Fruit fly (Drosophila melanogaster) whole organism, embryonic: ENCODE data around the gene His3.3B.
A peak's percentile ranks its signal among the peaks of the same experiment; 100 is the strongest.

Experiments used
- Awh ChIP-seq: fragments of 200-800 bp; sonication (Bioruptor generic); IDR thresholded peaks from 2 replicates; pipeline ENCODE4, ENCODE4 v1.3.6; 2022; ENCODE audit warnings: missing biosample characterization, missing genetic modification characterization
- BEAF-32 ChIP-seq: fragments of 200-800 bp; sonication (Bioruptor generic); optimal IDR thresholded peaks from 3 replicates; lab custom pipeline; 2017; ENCODE audit warnings: missing biosample characterization, missing genetic modification characterization, mild to moderate bottlenecking, moderate library complexity, missing genetic modification reagents
- BtbVII ChIP-seq: fragments of 200-800 bp; sonication (Bioruptor generic); optimal IDR thresholded peaks from 3 replicates; lab custom pipeline; 2017; ENCODE audit warnings: missing biosample characterization, mild to moderate bottlenecking, missing genetic modification characterization
- CG10565 ChIP-seq: fragments of 200-800 bp; sonication (Bioruptor generic); optimal IDR thresholded peaks from 3 replicates; lab custom pipeline; 2016; ENCODE audit warnings: missing biosample characterization, mild to moderate bottlenecking, missing genetic modification characterization
- CG11247 ChIP-seq: fragments of 200-800 bp; sonication (Bioruptor generic); IDR thresholded peaks from 2 replicates; pipeline ENCODE4 v1.3.6; 2022; ENCODE audit warnings: missing biosample characterization, missing genetic modification characterization
- CG11398 ChIP-seq: fragments of 200-800 bp; sonication (Bioruptor generic); optimal IDR thresholded peaks from 2 replicates; lab custom pipeline; 2016; ENCODE audit warnings: missing biosample characterization, missing genetic modification characterization
- CG11723 ChIP-seq: fragments of 200-800 bp; sonication (Bioruptor generic); optimal IDR thresholded peaks from 2 replicates; lab custom pipeline; 2017; ENCODE audit warnings: missing biosample characterization, mild to moderate bottlenecking, missing genetic modification characterization
- CG17186 ChIP-seq: fragments of 200-800 bp; sonication (Bioruptor generic); optimal IDR thresholded peaks from 3 replicates; lab custom pipeline; 2017; ENCODE audit warnings: missing biosample characterization, missing genetic modification reagents, missing genetic modification characterization
- CG3995 ChIP-seq: fragments of 200-800 bp; sonication (Bioruptor generic); optimal IDR thresholded peaks from 3 replicates; lab custom pipeline; 2016; ENCODE audit warnings: missing biosample characterization, missing genetic modification characterization
- CG4617 ChIP-seq: fragments of 200-800 bp; sonication (Bioruptor generic); optimal IDR thresholded peaks from 3 replicates; lab custom pipeline; 2016; ENCODE audit warnings: missing biosample characterization, missing genetic modification characterization, borderline replicate concordance
- CG5245 ChIP-seq: fragments of 200-800 bp; sonication (Bioruptor generic); optimal IDR thresholded peaks from 3 replicates; lab custom pipeline; 2016; ENCODE audit warnings: missing biosample characterization, missing genetic modification characterization
- CG7271 ChIP-seq: fragments of 200-800 bp; sonication (Bioruptor generic); optimal IDR thresholded peaks from 2 replicates; lab custom pipeline; 2018; ENCODE audit warnings: missing biosample characterization, mild to moderate bottlenecking, missing genetic modification characterization, moderate library complexity
- CG9437 ChIP-seq: fragments of 200-800 bp; sonication (Bioruptor generic); optimal IDR thresholded peaks from 2 replicates; lab custom pipeline; 2018; ENCODE audit warnings: missing biosample characterization, mild to moderate bottlenecking, missing genetic modification characterization
- Camta ChIP-seq: fragments of 200-800 bp; sonication (Bioruptor generic); optimal IDR thresholded peaks from 2 replicates; lab custom pipeline; 2016; ENCODE audit warnings: missing biosample characterization, missing genetic modification characterization
- Dp ChIP-seq: fragments of 200-800 bp; sonication (Bioruptor generic); optimal IDR thresholded peaks from 2 replicates; lab custom pipeline; 2018; ENCODE audit warnings: missing biosample characterization, mild to moderate bottlenecking, missing genetic modification characterization, moderate library complexity
- ERR ChIP-seq: fragments of 200-800 bp; sonication (Bioruptor generic); optimal IDR thresholded peaks from 2 replicates; lab custom pipeline; 2016; ENCODE audit warnings: missing biosample characterization, missing genetic modification characterization
- Gsc ChIP-seq: fragments of 200-800 bp; sonication (Bioruptor generic); IDR thresholded peaks from 2 replicates; pipeline ENCODE4 v1.3.6; 2022; ENCODE audit warnings: missing biosample characterization, missing genetic modification characterization
- HLH54F ChIP-seq: fragments of 200-800 bp; sonication (Bioruptor generic); optimal IDR thresholded peaks from 3 replicates; lab custom pipeline; 2016; ENCODE audit warnings: missing biosample characterization, missing genetic modification characterization
- Hey ChIP-seq: fragments of 200-800 bp; sonication (Bioruptor generic); optimal IDR thresholded peaks from 3 replicates; lab custom pipeline; 2018; ENCODE audit warnings: missing biosample characterization, mild to moderate bottlenecking, missing genetic modification characterization
- Hmx ChIP-seq: fragments of 200-800 bp; sonication (Bioruptor generic); optimal IDR thresholded peaks from 2 replicates; lab custom pipeline; 2016; ENCODE audit warnings: missing biosample characterization, missing genetic modification characterization
- Jarid2 ChIP-seq: fragments of 200-800 bp; sonication (Bioruptor generic); optimal IDR thresholded peaks from 3 replicates; lab custom pipeline; 2017; ENCODE audit warnings: mild to moderate bottlenecking, missing biosample characterization, missing genetic modification reagents, missing genetic modification characterization
- Myb ChIP-seq: fragments of 200-800 bp; sonication (Bioruptor generic); optimal IDR thresholded peaks from 2 replicates; lab custom pipeline; 2016; ENCODE audit warnings: missing biosample characterization, missing genetic modification characterization
- Nf-YC ChIP-seq: fragments of 200-800 bp; optimal IDR thresholded peaks from 3 replicates; lab custom pipeline; 2019; ENCODE audit warnings: missing biosample characterization, mild to moderate bottlenecking, missing genetic modification characterization, moderate library complexity
- Pdp1 ChIP-seq, 2 experiments: fragments of 200-800 bp; sonication (Bioruptor generic); optimal IDR thresholded peaks; 3 replicates each; lab custom pipeline; 2016; ENCODE audit warnings: missing biosample characterization in 2 of 2, missing genetic modification characterization in 2 of 2, mild to moderate bottlenecking in 1 of 2, moderate library complexity in 1 of 2
- Ptx1 ChIP-seq: fragments of 200-800 bp; sonication (Bioruptor generic); IDR thresholded peaks from 2 replicates; pipeline ENCODE4 v1.3.6; 2022; ENCODE audit warnings: missing biosample characterization, missing genetic modification characterization
- Rfx ChIP-seq: fragments of 200-800 bp; sonication (Bioruptor generic); IDR thresholded peaks from 2 replicates; pipeline ENCODE4 v1.3.6; 2022; ENCODE audit warnings: missing biosample characterization, missing genetic modification characterization
- Sin3A ChIP-seq: fragments of >200 bp; optimal IDR thresholded peaks from 2 replicates; lab custom pipeline; 2018
- Sry-δ ChIP-seq: fragments of 200-800 bp; sonication (Bioruptor generic); optimal IDR thresholded peaks from 2 replicates; lab custom pipeline; 2016; ENCODE audit warnings: missing biosample characterization, missing genetic modification characterization
- Trl ChIP-seq, 3 experiments: fragments of >200 bp in 2 of 3; fragments of 200-800 bp in 1 of 3; sonication (Bioruptor generic) in 1 of 3; optimal IDR thresholded peaks; 2 replicates in 1 of 3; 3 replicates in 2 of 3; lab custom pipeline; 2016 to 2017; ENCODE audit warnings: missing biosample characterization in 1 of 3, missing genetic modification characterization in 1 of 3
- abd-A ChIP-seq: fragments of 200-800 bp; sonication (Bioruptor generic); optimal IDR thresholded peaks from 3 replicates; lab custom pipeline; 2019; ENCODE audit warnings: missing biosample characterization, mild to moderate bottlenecking, missing genetic modification characterization, moderate library complexity
- chm ChIP-seq: fragments of 200-800 bp; sonication (Bioruptor generic); IDR thresholded peaks from 2 replicates; pipeline ENCODE4 v1.3.6; 2022; ENCODE audit warnings: missing biosample characterization, missing genetic modification characterization
- en ChIP-seq: fragments of 200-800 bp; sonication (Bioruptor generic); optimal IDR thresholded peaks from 2 replicates; lab custom pipeline; 2016; ENCODE audit warnings: missing biosample characterization, missing genetic modification characterization
- fd102C ChIP-seq: fragments of 200-800 bp; sonication (Bioruptor generic); optimal IDR thresholded peaks from 2 replicates; lab custom pipeline; 2018; ENCODE audit warnings: missing biosample characterization, mild to moderate bottlenecking, missing genetic modification characterization, moderate library complexity
- gce ChIP-seq: fragments of 200-800 bp; sonication (Bioruptor generic); IDR thresholded peaks from 3 replicates; pipeline ENCODE4 v1.3.6; 2022; ENCODE audit warnings: missing biosample characterization, missing genetic modification characterization
- gfzf ChIP-seq: fragments of 200-800 bp; sonication (Bioruptor generic); optimal IDR thresholded peaks from 2 replicates; lab custom pipeline; 2016; ENCODE audit warnings: missing biosample characterization, mild to moderate bottlenecking, missing genetic modification characterization, moderate library complexity
- hbn ChIP-seq: fragments of 200-800 bp; sonication (Bioruptor generic); IDR thresholded peaks from 2 replicates; pipeline ENCODE4 v1.3.6; 2022; ENCODE audit warnings: missing biosample characterization, missing genetic modification characterization; ENCODE audit not compliant: partially characterized antibody
- kah ChIP-seq: fragments of 200-800 bp; sonication (Bioruptor generic); optimal IDR thresholded peaks from 2 replicates; lab custom pipeline; 2018; ENCODE audit warnings: missing biosample characterization, mild to moderate bottlenecking, missing genetic modification characterization
- pan ChIP-seq, 4 experiments: fragments of >200 bp in 3 of 4; fragments of 200-800 bp in 1 of 4; sonication (Bioruptor generic) in 1 of 4; optimal IDR thresholded peaks in 3 of 4; IDR thresholded peaks in 1 of 4; 2 replicates each; pipeline versions ENCODE4 v1.3.6 to Lab custom; 2017 to 2022; ENCODE audit warnings: missing biosample characterization in 2 of 4, missing genetic modification characterization in 2 of 4, mixed read lengths in 1 of 4
- row ChIP-seq: fragments of 200-800 bp; sonication (Bioruptor generic); IDR thresholded peaks from 3 replicates; pipeline ENCODE4 v1.3.6; 2022; ENCODE audit warnings: missing biosample characterization, missing genetic modification characterization
- salm ChIP-seq: fragments of 200-800 bp; sonication (Bioruptor generic); optimal IDR thresholded peaks from 2 replicates; lab custom pipeline; 2018; ENCODE audit warnings: missing biosample characterization, mild to moderate bottlenecking, missing genetic modification characterization
- sens-2 ChIP-seq: fragments of 200-800 bp; sonication (Bioruptor generic); IDR thresholded peaks from 2 replicates; pipeline ENCODE4 v1.3.6; 2022; ENCODE audit warnings: missing biosample characterization, missing genetic modification characterization
- slbo ChIP-seq: fragments of 200-800 bp; sonication (Bioruptor generic); IDR thresholded peaks from 2 replicates; pipeline ENCODE4 v1.3.6; 2022; ENCODE audit warnings: missing biosample characterization, missing genetic modification characterization
- sqz ChIP-seq: fragments of 200-800 bp; sonication (Bioruptor generic); optimal IDR thresholded peaks from 3 replicates; lab custom pipeline; 2018; ENCODE audit warnings: missing biosample characterization, mild to moderate bottlenecking, missing genetic modification characterization
- tio ChIP-seq: fragments of 200-800 bp; sonication (Bioruptor generic); optimal IDR thresholded peaks from 2 replicates; lab custom pipeline; 2017; ENCODE audit warnings: missing biosample characterization, missing genetic modification characterization, inconsistent platforms
- tll ChIP-seq, 2 experiments: fragments of 200-800 bp in 1 of 2; fragments of >200 bp in 1 of 2; sonication (Bioruptor generic) in 1 of 2; optimal IDR thresholded peaks; 2 replicates each; lab custom pipeline; 2017 to 2019; ENCODE audit warnings: missing biosample characterization in 2 of 2, missing genetic modification characterization in 2 of 2, mild to moderate bottlenecking in 1 of 2, moderate library complexity in 1 of 2
- trh ChIP-seq: fragments of 200-800 bp; sonication (Bioruptor generic); optimal IDR thresholded peaks from 2 replicates; lab custom pipeline; 2016; ENCODE audit warnings: missing biosample characterization, missing genetic modification characterization
- wor ChIP-seq: fragments of 200-800 bp; sonication (Bioruptor generic); IDR thresholded peaks from 2 replicates; pipeline ENCODE4 v1.3.6; 2022; ENCODE audit warnings: missing biosample characterization, missing genetic modification characterization

The His3.3B gene

DNA sequence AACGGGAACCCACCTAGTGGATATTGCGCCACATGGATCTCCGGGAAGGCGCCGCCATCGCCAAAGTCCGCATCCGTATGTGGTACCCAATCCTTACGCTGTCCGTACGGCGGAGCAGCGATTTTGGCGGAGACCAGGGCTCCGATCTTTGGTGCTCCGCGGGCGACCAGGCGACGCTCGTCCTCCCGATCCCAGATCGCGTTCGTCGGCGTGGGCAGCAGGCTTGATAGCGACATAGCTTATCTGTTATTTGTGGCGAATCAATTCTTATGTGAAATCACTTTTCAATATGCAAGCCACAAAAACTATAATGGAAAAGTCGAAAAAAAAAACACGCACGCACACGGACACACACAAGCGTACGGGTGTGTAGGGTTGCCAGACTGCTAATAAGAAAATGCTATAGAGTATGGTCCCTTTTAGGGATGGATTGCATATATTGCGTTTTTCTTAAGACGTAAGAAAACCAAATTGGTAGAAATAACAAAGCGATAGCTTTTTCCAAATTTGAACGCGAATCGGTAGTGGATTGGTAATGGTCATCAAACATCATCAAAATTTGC is 50.2 kb downstream of the His3.3B start, which contains the start of gene Bx42 (continued):
- TF ChIP-seq chm (GFP tag; lab: Robert Waterston, UW) (no peak), CG11723 (no peak), tio (GFP tag; lab: Kevin White, UChicago) (peak; percentile 32), CG11247 (GFP tag; lab: Robert Waterston, UW) (no peak), Rfx (peak; percentile 34), gce (GFP tag; lab: Robert Waterston, UW) (no peak), trh (no peak), CG11398 (no peak), salm (tag; lab: Kevin White, UChicago) (no peak), Hey (tag; lab: Kevin White, UChicago) (no peak), abd-A (tag; lab: Kevin White, UChicago) (no peak), Trl (optimal IDR thresholded peaks at IDR 0.05; lab: Kevin White, UChicago) (no peak), Trl (GFP tag; optimal IDR thresholded peaks at IDR 0.05; lab: Kevin White, UChicago) (peak; percentile 14)

dm6 chrX:9103308-9104185 is 52.9 kb downstream of the His3.3B start, which contains the start of gene CG7766:
TSS of gene CG7766 (minus strand) at chrX:9103739.
- TF ChIP-seq Jarid2 (GFP tag; lab: Kevin White, UChicago) (no peak), Camta (GFP tag; lab: Kevin White, UChicago) (no peak), wor (GFP tag; lab: Robert Waterston, UW) (no peak), kah (no peak), Ptx1 (GFP tag; lab: Robert Waterston, UW) (no peak), CG9437 (GFP tag; lab: Kevin White, UChicago) (peak; percentile 26), Sry-δ (GFP tag; lab: Kevin White, UChicago) (peak; percentile 5), sqz (GFP tag; lab: Kevin White, UChicago) (no peak), Myb (peak; percentile 21), CG17186 (GFP tag; lab: Kevin White, UChicago) (peak; percentile 37), tll (GFP tag; optimal IDR thresholded peaks at IDR 0.05; lab: Kevin White, UChicago) (peak in 1 of 2 experiments; percentile 86), row (GFP tag; lab: Robert Waterston, UW) (peak; percentile 34; the same call in 2 of the 3 replicates), gfzf (GFP tag; lab: Kevin White, UChicago) (peak; percentile 83), Sin3A (lab: Kevin White, UChicago) (peak; percentile 23), CG4617 (GFP tag; lab: Kevin White, UChicago) (peak; percentile 9), hbn (GFP tag; lab: Robert Waterston, UW) (no peak), slbo (GFP tag; lab: Robert Waterston, UW) (no peak), BtbVII (GFP tag; lab: Kevin White, UChicago) (no peak), CG3995 (GFP tag; lab: Kevin White, UChicago) (no peak), pan (optimal IDR thresholded peaks at IDR 0.05; lab: Kevin White, UChicago) (no peak), pan (GFP tag; optimal IDR thresholded peaks at IDR 0.05 in 1 of 2, IDR thresholded peaks at IDR 0.05 in 1 of 2) (no peak), Awh (GFP tag; lab: Robert Waterston, UW) (no peak), Nf-YC (tag; lab: Kevin White, UChicago) (no peak), Gsc (GFP tag; lab: Robert Waterston, UW) (no peak), CG7271 (no peak), CG10565 (GFP tag; lab: Kevin White, UChicago) (no peak), Dp (peak; percentile 73), Pdp1 (GFP tag; optimal IDR thresholded peaks at IDR 0.05; lab: Kevin White, UChicago) (peak in 1 of 2 experiments; percentile 92), Hmx (GFP tag; lab: Kevin White, UChicago) (no peak), en (no peak), HLH54F (no peak), BEAF-32 (GFP tag; lab: Kevin White, UChicago) (peak; percentile 35), fd102C (GFP tag; lab: Kevin White, UChicago) (no peak), ERR (GFP tag; lab: Kevin White, UChicago) (peak; percentile 96), sens-2 (GFP tag; lab: Robert Waterston, UW) (no peak), CG5245 (GFP tag; lab: Kevin White, UChicago) (no peak)
